Fruit fly (Drosophila melanogaster) whole organism, embryonic: Measurements from ENCODE around the gene CG1103.
A peak's percentile ranks its signal among the peaks of the same experiment; 100 is the strongest.

Source experiments
- BtbVII ChIP-seq: fragments of 200-800 bp; sonication (Bioruptor generic); optimal IDR thresholded peaks from 3 replicates; lab custom pipeline; 2017; ENCODE audit warnings: missing biosample characterization, mild to moderate bottlenecking, missing genetic modification characterization
- CG10209 ChIP-seq: fragments of 200-800 bp; sonication (Bioruptor generic); optimal IDR thresholded peaks from 3 replicates; lab custom pipeline; 2017; ENCODE audit warnings: missing biosample characterization, mild to moderate bottlenecking, missing genetic modification characterization, missing genetic modification reagents
- CG10979 ChIP-seq: fragments of 200-800 bp; sonication (Bioruptor generic); optimal IDR thresholded peaks from 2 replicates; lab custom pipeline; 2018; ENCODE audit warnings: missing biosample characterization, mild to moderate bottlenecking, missing genetic modification characterization, moderate library complexity
- CG12391 ChIP-seq: fragments of 200-800 bp; sonication (Bioruptor generic); optimal IDR thresholded peaks from 3 replicates; lab custom pipeline; 2018; ENCODE audit warnings: missing biosample characterization, mild to moderate bottlenecking, missing genetic modification characterization, moderate library complexity
- CG13424 ChIP-seq: fragments of 200-800 bp; sonication (Bioruptor generic); optimal IDR thresholded peaks from 2 replicates; lab custom pipeline; 2019; ENCODE audit warnings: missing biosample characterization, mild to moderate bottlenecking, missing genetic modification characterization, moderate library complexity
- CG13775 ChIP-seq: fragments of 200-800 bp; sonication (Bioruptor generic); optimal IDR thresholded peaks from 3 replicates; lab custom pipeline; 2017; ENCODE audit warnings: missing biosample characterization, mild to moderate bottlenecking, missing genetic modification characterization
- CG14667 ChIP-seq: fragments of 200-800 bp; sonication (Bioruptor generic); IDR thresholded peaks from 2 replicates; pipeline ENCODE4 v1.3.6; 2022; ENCODE audit warnings: missing biosample characterization, missing genetic modification characterization
- CG14710 ChIP-seq: fragments of 200-800 bp; sonication (Bioruptor generic); optimal IDR thresholded peaks from 3 replicates; lab custom pipeline; 2019; ENCODE audit warnings: missing biosample characterization, mild to moderate bottlenecking, missing genetic modification characterization, moderate library complexity
- CG15514 ChIP-seq: fragments of 200-800 bp; sonication (Bioruptor generic); optimal IDR thresholded peaks from 3 replicates; lab custom pipeline; 2017; ENCODE audit warnings: missing biosample characterization, missing genetic modification characterization, mild to moderate bottlenecking, moderate library complexity, missing genetic modification reagents
- CG15601 ChIP-seq: fragments of 200-800 bp; sonication (Bioruptor generic); optimal IDR thresholded peaks from 3 replicates; lab custom pipeline; 2019; ENCODE audit warnings: missing biosample characterization, mild to moderate bottlenecking, missing genetic modification characterization, moderate library complexity
- CG15696 ChIP-seq: fragments of 200-800 bp; sonication (Bioruptor generic); optimal IDR thresholded peaks from 2 replicates; lab custom pipeline; 2019; ENCODE audit warnings: missing biosample characterization, mild to moderate bottlenecking, missing genetic modification characterization, moderate library complexity
- CG17328 ChIP-seq: fragments of 200-800 bp; sonication (Bioruptor generic); IDR thresholded peaks from 2 replicates; pipeline ENCODE4 v1.3.6; 2022; ENCODE audit warnings: missing biosample characterization, missing genetic modification characterization
- CG18262 ChIP-seq: fragments of 200-800 bp; optimal IDR thresholded peaks from 3 replicates; lab custom pipeline; 2019; ENCODE audit warnings: missing biosample characterization, mild to moderate bottlenecking, missing genetic modification characterization, moderate library complexity
- CG2116 ChIP-seq: fragments of 200-800 bp; sonication (Bioruptor generic); optimal IDR thresholded peaks from 3 replicates; lab custom pipeline; 2018; ENCODE audit warnings: missing biosample characterization, mild to moderate bottlenecking, missing genetic modification characterization
- CG30020 ChIP-seq: fragments of 200-800 bp; optimal IDR thresholded peaks from 2 replicates; lab custom pipeline; 2019; ENCODE audit warnings: missing biosample characterization, mild to moderate bottlenecking, missing genetic modification characterization, moderate library complexity
- CG30403 ChIP-seq: fragments of 200-800 bp; sonication (Bioruptor generic); optimal IDR thresholded peaks from 3 replicates; lab custom pipeline; 2016; ENCODE audit warnings: missing biosample characterization, missing genetic modification characterization
- CG31224 ChIP-seq: fragments of 200-800 bp; sonication (Bioruptor generic); IDR thresholded peaks from 2 replicates; pipeline ENCODE4 v1.3.6; 2022; ENCODE audit warnings: missing biosample characterization, missing genetic modification characterization
- CG31441 ChIP-seq: fragments of 200-800 bp; sonication (Bioruptor generic); IDR thresholded peaks from 2 replicates; pipeline ENCODE4 v1.3.6; 2022; ENCODE audit warnings: missing biosample characterization, missing genetic modification characterization
- CG34376 ChIP-seq: fragments of 200-800 bp; sonication (Bioruptor generic); optimal IDR thresholded peaks from 2 replicates; lab custom pipeline; 2018; ENCODE audit warnings: missing biosample characterization, mild to moderate bottlenecking, missing genetic modification characterization
- CG4617 ChIP-seq: fragments of 200-800 bp; sonication (Bioruptor generic); optimal IDR thresholded peaks from 3 replicates; lab custom pipeline; 2016; ENCODE audit warnings: missing biosample characterization, missing genetic modification characterization, borderline replicate concordance
- CG8388 ChIP-seq: fragments of 200-800 bp; sonication (Bioruptor generic); optimal IDR thresholded peaks from 2 replicates; lab custom pipeline; 2019; ENCODE audit warnings: missing biosample characterization, mild to moderate bottlenecking, missing genetic modification characterization, moderate library complexity
- CG8924 ChIP-seq: fragments of 200-800 bp; optimal IDR thresholded peaks from 3 replicates; lab custom pipeline; 2019; ENCODE audit warnings: missing biosample characterization, mild to moderate bottlenecking, missing genetic modification characterization, moderate library complexity
- CG8944 ChIP-seq: fragments of 200-800 bp; sonication (Bioruptor generic); optimal IDR thresholded peaks from 3 replicates; lab custom pipeline; 2016; ENCODE audit warnings: missing biosample characterization, missing genetic modification characterization
- CG9727 ChIP-seq: fragments of 200-800 bp; sonication (Bioruptor generic); optimal IDR thresholded peaks from 3 replicates; lab custom pipeline; 2017; ENCODE audit warnings: missing biosample characterization, mild to moderate bottlenecking, missing genetic modification characterization
- Dref ChIP-seq: fragments of 200-800 bp; sonication (Bioruptor generic); IDR thresholded peaks from 2 replicates; pipeline ENCODE4 v1.3.6; 2022; ENCODE audit warnings: missing biosample characterization, missing genetic modification characterization
- H15 ChIP-seq: fragments of 200-800 bp; sonication (Bioruptor generic); IDR thresholded peaks from 3 replicates; pipeline ENCODE4 v1.3.6; 2022; ENCODE audit warnings: missing biosample characterization, missing genetic modification characterization
- Jarid2 ChIP-seq: fragments of 200-800 bp; sonication (Bioruptor generic); optimal IDR thresholded peaks from 3 replicates; lab custom pipeline; 2017; ENCODE audit warnings: mild to moderate bottlenecking, missing biosample characterization, missing genetic modification reagents, missing genetic modification characterization
- MBD-R2 ChIP-seq: fragments of 200-800 bp; sonication (Bioruptor generic); IDR thresholded peaks from 2 replicates; pipeline ENCODE4 v1.3.6; 2022; ENCODE audit warnings: missing biosample characterization, missing genetic modification characterization
- Meics ChIP-seq: fragments of 200-800 bp; sonication (Bioruptor generic); optimal IDR thresholded peaks from 2 replicates; lab custom pipeline; 2017; ENCODE audit warnings: missing biosample characterization, mild to moderate bottlenecking, missing genetic modification characterization
- Opbp ChIP-seq: fragments of 200-800 bp; sonication (Bioruptor generic); IDR thresholded peaks from 3 replicates; pipeline ENCODE4 v1.3.6; 2022; ENCODE audit warnings: missing biosample characterization, missing genetic modification characterization; ENCODE audit not compliant: partially characterized antibody
- Ptx1 ChIP-seq: fragments of 200-800 bp; sonication (Bioruptor generic); IDR thresholded peaks from 2 replicates; pipeline ENCODE4 v1.3.6; 2022; ENCODE audit warnings: missing biosample characterization, missing genetic modification characterization
- Rfx ChIP-seq: fragments of 200-800 bp; sonication (Bioruptor generic); IDR thresholded peaks from 2 replicates; pipeline ENCODE4 v1.3.6; 2022; ENCODE audit warnings: missing biosample characterization, missing genetic modification characterization
- bsh ChIP-seq, 2 experiments: fragments of 200-800 bp; sonication (Bioruptor generic); optimal IDR thresholded peaks; 2 replicates each; lab custom pipeline; 2017 to 2018; ENCODE audit warnings: mild to moderate bottlenecking in 2 of 2, missing biosample characterization in 2 of 2, missing genetic modification characterization in 2 of 2, moderate library complexity in 1 of 2
- ci ChIP-seq: fragments of 200-800 bp; sonication (Bioruptor generic); IDR thresholded peaks from 3 replicates; pipeline ENCODE4 v1.3.6; 2022; ENCODE audit warnings: missing biosample characterization, missing genetic modification characterization
- esg ChIP-seq: fragments of 200-800 bp; sonication (Bioruptor generic); conservative IDR thresholded peaks from 2 replicates; pipeline ENCODE4 v1.3.6; 2022; ENCODE audit warnings: missing biosample characterization, missing genetic modification characterization
- fd3F ChIP-seq: fragments of 200-800 bp; sonication (Bioruptor generic); optimal IDR thresholded peaks from 2 replicates; lab custom pipeline; 2018; ENCODE audit warnings: missing biosample characterization, mild to moderate bottlenecking, missing genetic modification characterization, moderate library complexity
- gem ChIP-seq: fragments of 200-800 bp; sonication (Bioruptor generic); optimal IDR thresholded peaks from 2 replicates; lab custom pipeline; 2019; ENCODE audit warnings: missing biosample characterization, mild to moderate bottlenecking, missing genetic modification characterization, moderate library complexity
- jumu ChIP-seq: fragments of 200-800 bp; sonication (Bioruptor generic); optimal IDR thresholded peaks from 3 replicates; lab custom pipeline; 2016; ENCODE audit warnings: missing biosample characterization, missing genetic modification characterization
- nmo ChIP-seq: fragments of 200-800 bp; sonication (Bioruptor generic); optimal IDR thresholded peaks from 2 replicates; lab custom pipeline; 2018; ENCODE audit warnings: missing biosample characterization, mild to moderate bottlenecking, missing genetic modification characterization, moderate library complexity
- p53 ChIP-seq: fragments of 200-800 bp; sonication (Bioruptor generic); optimal IDR thresholded peaks from 2 replicates; lab custom pipeline; 2016; ENCODE audit warnings: missing biosample characterization, missing genetic modification characterization
- pnt ChIP-seq: fragments of 200-800 bp; sonication (Bioruptor generic); optimal IDR thresholded peaks from 3 replicates; lab custom pipeline; 2016; ENCODE audit warnings: missing biosample characterization, missing genetic modification characterization
- prd ChIP-seq, 3 experiments: fragments of >200 bp in 2 of 3; fragments of 200-800 bp in 1 of 3; sonication (Bioruptor generic) in 1 of 3; optimal IDR thresholded peaks in 2 of 3; IDR thresholded peaks in 1 of 3; 2 replicates in 2 of 3; 3 replicates in 1 of 3; pipeline versions ENCODE4 v1.3.6 to Lab custom; 2017 to 2022; ENCODE audit warnings: missing biosample characterization in 1 of 3, missing genetic modification characterization in 1 of 3
- rib ChIP-seq: fragments of 200-800 bp; sonication (Bioruptor generic); IDR thresholded peaks from 2 replicates; pipeline ENCODE4 v1.3.6; 2022; ENCODE audit warnings: missing biosample characterization, missing genetic modification characterization
- slbo ChIP-seq: fragments of 200-800 bp; sonication (Bioruptor generic); IDR thresholded peaks from 2 replicates; pipeline ENCODE4 v1.3.6; 2022; ENCODE audit warnings: missing biosample characterization, missing genetic modification characterization
- slp2 ChIP-seq: fragments of 200-800 bp; sonication (Bioruptor generic); optimal IDR thresholded peaks from 2 replicates; lab custom pipeline; 2016; ENCODE audit warnings: missing biosample characterization, missing genetic modification characterization
- stc ChIP-seq: fragments of 200-800 bp; sonication (Bioruptor generic); IDR thresholded peaks from 2 replicates; pipeline ENCODE4 v1.3.6; 2022; ENCODE audit warnings: missing biosample characterization, missing genetic modification characterization
- trem ChIP-seq: fragments of 200-800 bp; optimal IDR thresholded peaks from 3 replicates; lab custom pipeline; 2019; ENCODE audit warnings: missing biosample characterization, mild to moderate bottlenecking, missing genetic modification characterization, moderate library complexity
- wek ChIP-seq: fragments of 200-800 bp; sonication (Bioruptor generic); optimal IDR thresholded peaks from 3 replicates; lab custom pipeline; 2018; ENCODE audit warnings: missing biosample characterization, mild to moderate bottlenecking, missing genetic modification characterization, moderate library complexity

Gene CG1103

DNA sequence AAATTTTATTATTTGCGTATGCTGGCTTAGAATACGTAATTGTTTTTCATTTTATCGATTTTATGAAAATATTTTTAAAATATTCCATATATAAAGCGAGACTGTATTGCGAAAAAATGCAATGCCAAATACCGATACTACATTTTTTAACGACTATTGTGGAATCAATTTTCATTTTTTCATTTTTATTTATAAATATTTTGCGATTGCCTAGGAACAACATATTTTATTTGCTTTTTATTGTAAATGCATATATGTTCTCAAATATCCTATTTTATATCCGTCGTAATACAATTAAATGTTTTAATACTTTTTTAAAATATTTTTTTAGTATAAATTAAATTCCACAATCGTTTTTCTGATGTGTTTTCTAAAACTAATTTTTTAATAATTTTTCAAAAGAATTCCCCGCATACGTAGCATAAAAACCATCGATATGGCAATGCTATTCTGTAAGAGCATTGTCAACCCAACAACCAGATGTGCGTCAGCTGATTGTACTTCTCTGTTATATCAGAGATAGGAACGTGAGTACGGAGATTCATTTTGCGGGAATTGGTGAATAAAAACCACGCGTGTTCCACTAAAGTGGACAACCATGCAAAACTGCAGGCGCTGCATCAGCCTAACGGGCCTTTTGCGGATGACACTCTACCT is 26.4 kb upstream of the CG1103 start, which contains the start of gene Suv3 (continued):
- TF ChIP-seq CG14667 (GFP tag; lab: Robert Waterston, UW) (no peak), CG9727 (peak; percentile 58), CG30403 (peak; percentile 28), rib (GFP tag; lab: Robert Waterston, UW) (no peak), stc (GFP tag; lab: Robert Waterston, UW) (0 out of 2 replicates have a peak, but pooled peaks have one; percentile 25), H15 (GFP tag; lab: Robert Waterston, UW) (no peak), CG15601 (tag; lab: Kevin White, UChicago) (peak; percentile 8), BtbVII (GFP tag; lab: Kevin White, UChicago) (no peak), CG34376 (GFP tag; lab: Kevin White, UChicago) (peak; percentile 12), Rfx (GFP tag; lab: Robert Waterston, UW) (peak; percentile 62; the same call in 1 of the 2 replicates), CG14710 (tag; lab: Kevin White, UChicago) (peak; percentile 44), Ptx1 (GFP tag; lab: Robert Waterston, UW) (peak; percentile 60; the same call in 1 of the 2 replicates), CG30020 (peak; percentile 72), slbo (GFP tag; lab: Robert Waterston, UW) (peak; percentile 62; the same call in 1 of the 2 replicates), CG31224 (no peak), CG15696 (tag; lab: Kevin White, UChicago) (peak; percentile 37), pnt (GFP tag; lab: Kevin White, UChicago) (no peak), jumu (GFP tag; lab: Kevin White, UChicago) (no peak), ci (GFP tag; lab: Robert Waterston, UW) (0 out of 3 replicates have a peak, but pooled peaks have one; percentile 38), fd3F (GFP tag; lab: Kevin White, UChicago) (peak; percentile 25), p53 (no peak), CG8944 (GFP tag; lab: Kevin White, UChicago) (no peak), gem (tag; lab: Kevin White, UChicago) (peak; percentile 69), Opbp (GFP tag; lab: Robert Waterston, UW) (0 out of 3 replicates have a peak, but pooled peaks have one; percentile 37), CG13775 (peak; percentile 73), MBD-R2 (peak; percentile 79), CG17328 (peak; percentile 15; the same call in 1 of the 2 replicates), prd (optimal IDR thresholded peaks at IDR 0.05; lab: Kevin White, UChicago) (no peak), prd (GFP tag; IDR thresholded peaks at IDR 0.05; lab: Robert Waterston, UW) (peak; percentile 49; the same call in 1 of the 3 replicates), esg (GFP tag; lab: Robert Waterston, UW) (peak; percentile 30; the same call in 1 of the 2 replicates), CG8924 (tag; lab: Kevin White, UChicago) (peak; percentile 44), CG15514 (GFP tag; lab: Kevin White, UChicago) (peak; percentile 31), CG13424 (tag; lab: Kevin White, UChicago) (peak; percentile 59), Dref (GFP tag; lab: Robert Waterston, UW) (peak; percentile 42; the same call in 1 of the 2 replicates), trem (peak; percentile 5), CG18262 (peak; percentile 70), CG10979 (tag; lab: Kevin White, UChicago) (peak; percentile 48), wek (GFP tag; lab: Kevin White, UChicago) (peak; percentile 93), CG2116 (GFP tag; lab: Kevin White, UChicago) (peak; percentile 15), CG12391 (peak; percentile 58), CG8388 (GFP tag; lab: Kevin White, UChicago) (peak; percentile 48), Jarid2 (GFP tag; lab: Kevin White, UChicago) (no peak), CG10209 (GFP tag; lab: Kevin White, UChicago) (peak; percentile 17), Meics (GFP tag; lab: Kevin White, UChicago) (peak; percentile 47), nmo (GFP tag; lab: Kevin White, UChicago) (peak; percentile 60), CG4617 (GFP tag; lab: Kevin White, UChicago) (peak; percentile 16), slp2 (GFP tag; lab: Kevin White, UChicago) (no peak), bsh (GFP tag; optimal IDR thresholded peaks at IDR 0.05; lab: Kevin White, UChicago) (peak in 1 of 2 experiments; percentile 32), CG31441 (GFP tag; lab: Robert Waterston, UW) (peak; percentile 62; the same call in 1 of the 2 replicates)
